Worm (Caenorhabditis elegans) whole organism, early embryonic: Measurements from ENCODE around the gene peb-1.

Experiments
- B0310.2 ChIP-seq: sonication (generic microtip); optimal IDR thresholded peaks from 2 replicates; lab custom pipeline; 2016; ENCODE audit warnings: mild to moderate bottlenecking, missing genetic modification characterization, missing compliant biosample characterization
- F13C5.2 ChIP-seq: sonication (generic microtip); optimal IDR thresholded peaks from 2 replicates; lab custom pipeline; 2017; ENCODE audit warnings: mild to moderate bottlenecking, missing genetic modification characterization, inconsistent platforms, missing compliant biosample characterization
- aly-1 ChIP-seq: sonication (generic microtip); optimal IDR thresholded peaks from 2 replicates; lab custom pipeline; 2016; ENCODE audit warnings: missing genetic modification characterization, missing compliant biosample characterization
- ama-1 ChIP-seq: fragments of 150-350 bp; optimal IDR thresholded peaks from 2 replicates; lab custom pipeline; 2014
- ceh-13 ChIP-seq: fragments of 200-800 bp; sonication (Bioruptor generic); optimal IDR thresholded peaks from 2 replicates; lab custom pipeline; 2018; ENCODE audit warnings: mild to moderate bottlenecking, missing genetic modification characterization, missing compliant biosample characterization
- ets-7 ChIP-seq: sonication (generic microtip); optimal IDR thresholded peaks from 2 replicates; lab custom pipeline; 2016; ENCODE audit warnings: missing genotype, missing genetic modification characterization, missing compliant biosample characterization
- flt-1 ChIP-seq: fragments of 200-800 bp; sonication (Bioruptor generic); IDR thresholded peaks from 2 replicates; pipeline ENCODE4 v1.3.6; 2022; ENCODE audit warnings: missing genetic modification characterization, missing compliant biosample characterization
- hmbx-1 ChIP-seq: sonication (generic microtip); optimal IDR thresholded peaks from 2 replicates; lab custom pipeline; 2016; ENCODE audit warnings: mild to moderate bottlenecking, missing genetic modification characterization, missing compliant biosample characterization
- hmg-4 ChIP-seq: fragments of 200-800 bp; sonication (Bioruptor generic); optimal IDR thresholded peaks from 2 replicates; lab custom pipeline; 2018; ENCODE audit warnings: mild to moderate bottlenecking, missing genetic modification characterization, missing compliant biosample characterization
- hnd-1 ChIP-seq: sonication (generic microtip); optimal IDR thresholded peaks from 2 replicates; lab custom pipeline; 2016; ENCODE audit warnings: missing genetic modification characterization, missing compliant biosample characterization
- pes-1 ChIP-seq: fragments of 200-800 bp; sonication (Bioruptor generic); IDR thresholded peaks from 2 replicates; pipeline ENCODE4 v1.3.6; 2022; ENCODE audit warnings: missing genetic modification reagents, missing genetic modification characterization, missing compliant biosample characterization
- tbx-11 ChIP-seq: fragments of 200-800 bp; sonication (Bioruptor generic); IDR thresholded peaks from 2 replicates; pipeline ENCODE4 v1.3.6; 2022; ENCODE audit warnings: missing genetic modification characterization, missing compliant biosample characterization
- tbx-37 ChIP-seq: fragments of 200-800 bp; sonication (Bioruptor generic); conservative IDR thresholded peaks from 2 replicates; pipeline ENCODE4 v1.3.6; 2022; ENCODE audit warnings: missing genetic modification reagents, missing genetic modification characterization, missing compliant biosample characterization
- tra-4 ChIP-seq: sonication (generic microtip); optimal IDR thresholded peaks from 2 replicates; lab custom pipeline; 2017; ENCODE audit warnings: missing genetic modification characterization, missing compliant biosample characterization

DNA sequence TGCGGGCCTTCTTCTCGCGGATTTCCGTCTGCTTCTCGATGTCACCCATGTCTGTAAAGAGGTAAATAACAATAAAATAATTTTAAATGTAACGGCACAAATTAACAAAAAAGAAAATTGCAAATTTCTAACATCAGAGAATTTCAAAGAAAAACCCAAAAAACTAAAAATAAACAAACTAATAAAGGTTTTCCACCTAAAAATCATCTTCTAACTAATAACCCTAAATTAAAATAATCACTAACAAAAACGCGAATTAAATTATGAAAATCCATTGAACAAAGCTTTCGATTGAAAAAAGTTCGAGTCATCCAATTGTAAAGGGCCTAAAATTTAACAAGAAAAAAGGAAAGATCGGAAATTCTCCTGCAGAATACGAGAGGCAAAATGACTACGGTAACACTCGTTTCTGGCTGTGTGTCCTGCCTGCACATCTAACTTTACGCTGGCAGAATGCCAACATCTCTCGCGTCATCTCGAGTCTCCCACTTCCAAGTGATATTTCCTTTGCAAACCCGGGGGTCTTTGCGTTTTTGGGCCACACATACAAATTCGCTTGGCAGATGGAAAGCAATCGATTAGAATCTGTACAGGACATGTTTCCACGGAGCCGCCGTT, 31.8 kb downstream of the peb-1 start, which contains the start of gene rpl-11.2:
- TF ChIP-seq F13C5.2 (tag; lab: Kevin White, UChicago) (peak; percentile 81), tbx-11 (GFP tag; lab: Robert Waterston, UW) (no peak), ama-1 (lab: Kevin White, UChicago) (no peak), aly-1 (tag; lab: Kevin White, UChicago) (no peak), hmg-4 (peak; percentile 79), hmbx-1 (tag; lab: Kevin White, UChicago) (peak; percentile 7), ceh-13 (no peak), tra-4 (tag; lab: Kevin White, UChicago) (no peak), B0310.2 (no peak), hnd-1 (tag; lab: Kevin White, UChicago) (no peak), ets-7 (no peak), flt-1 (GFP tag; lab: Robert Waterston, UW) (peak; percentile 57; the same call in 1 of the 2 replicates), pes-1 (GFP tag; lab: Robert Waterston, UW) (no peak; the same call in 1 of the 2 replicates), tbx-37 (GFP tag; lab: Robert Waterston, UW) (peak; percentile 52; the same call in 1 of the 2 replicates)
